Worm (Caenorhabditis elegans) whole organism, L4/young adult: Measurements from ENCODE around the gene C06H5.6.

Experiments used
- dao-5 ChIP-seq: sonication (generic microtip); optimal IDR thresholded peaks from 2 replicates; lab custom pipeline; 2016; ENCODE audit warnings: missing genotype, missing genetic modification characterization, moderate library complexity, missing compliant biosample characterization
- him-1 ChIP-seq: sonication (generic microtip); optimal IDR thresholded peaks from 2 replicates; lab custom pipeline; 2016; ENCODE audit warnings: missing genotype, missing genetic modification reagents, missing genetic modification characterization, missing compliant biosample characterization

DNA sequence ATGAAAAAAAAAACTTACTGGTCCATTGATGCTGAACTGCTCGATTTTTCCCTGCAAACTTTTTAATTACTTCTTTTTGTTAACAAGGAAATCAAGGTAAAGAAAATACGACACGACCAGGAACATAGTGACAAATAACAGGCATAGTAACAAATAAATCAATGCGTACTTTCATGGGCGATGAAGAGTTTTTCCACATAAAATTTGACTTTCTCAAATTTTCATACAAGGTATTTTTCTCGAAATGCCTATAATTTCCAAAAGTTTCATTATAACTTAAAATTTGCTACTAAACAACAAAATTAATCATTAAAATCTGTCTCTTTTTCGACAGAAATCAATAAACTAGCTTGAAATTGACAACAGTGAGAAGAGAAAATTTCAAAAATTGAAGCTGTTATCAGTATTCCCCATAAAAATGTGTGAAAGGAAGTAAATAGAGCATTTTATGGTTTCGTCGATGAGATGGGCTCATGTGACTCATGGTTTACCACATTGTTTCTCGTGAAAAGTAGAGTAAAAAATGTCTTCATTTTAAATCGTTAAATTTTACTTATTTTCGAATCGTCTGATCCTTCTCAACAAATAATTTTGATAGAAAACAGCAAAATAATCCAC is 8.1 kb upstream of the C06H5.6 start, which contains the start of gene fbxa-156:
- TF ChIP-seq him-1 (tag; lab: Kevin White, UChicago), result no peak
- no peak for TF ChIP-seq dao-5
